Fruit fly (Drosophila melanogaster) whole organism, embryonic: ENCODE data around the gene mnd.

Source experiments
- BtbVII ChIP-seq: fragments of 200-800 bp; sonication (Bioruptor generic); optimal IDR thresholded peaks from 3 replicates; lab custom pipeline; 2017; ENCODE audit warnings: missing biosample characterization, mild to moderate bottlenecking, missing genetic modification characterization
- CG10147 ChIP-seq: fragments of 200-800 bp; sonication (Bioruptor generic); optimal IDR thresholded peaks from 2 replicates; lab custom pipeline; 2019; ENCODE audit warnings: missing biosample characterization, mild to moderate bottlenecking, missing genetic modification characterization, moderate library complexity
- CG10462 ChIP-seq: fragments of 200-800 bp; sonication (Bioruptor generic); optimal IDR thresholded peaks from 2 replicates; lab custom pipeline; 2016; ENCODE audit warnings: missing biosample characterization, missing genetic modification characterization
- CG10565 ChIP-seq: fragments of 200-800 bp; sonication (Bioruptor generic); optimal IDR thresholded peaks from 3 replicates; lab custom pipeline; 2016; ENCODE audit warnings: missing biosample characterization, mild to moderate bottlenecking, missing genetic modification characterization
- CG11093 ChIP-seq: fragments of 200-800 bp; sonication (Bioruptor generic); IDR thresholded peaks from 3 replicates; pipeline ENCODE4 v1.3.6; 2022; ENCODE audit warnings: missing biosample characterization, missing genetic modification characterization
- CG11695 ChIP-seq: fragments of 200-800 bp; sonication (Bioruptor generic); IDR thresholded peaks from 3 replicates; pipeline ENCODE4 v1.3.6; 2022; ENCODE audit warnings: missing biosample characterization, missing genetic modification characterization
- CG12155 ChIP-seq: fragments of 200-800 bp; sonication (Bioruptor generic); optimal IDR thresholded peaks from 3 replicates; lab custom pipeline; 2016; ENCODE audit warnings: missing biosample characterization, missing genetic modification characterization
- CG12659 ChIP-seq: fragments of 200-800 bp; sonication (Bioruptor generic); optimal IDR thresholded peaks from 3 replicates; lab custom pipeline; 2017; ENCODE audit warnings: mild to moderate bottlenecking, missing biosample characterization, missing genetic modification reagents, missing genetic modification characterization
- CG13123 ChIP-seq: fragments of 200-800 bp; sonication (Bioruptor generic); optimal IDR thresholded peaks from 2 replicates; lab custom pipeline; 2016; ENCODE audit warnings: missing biosample characterization, missing genetic modification characterization
- CG14441 ChIP-seq: fragments of 200-800 bp; sonication (Bioruptor generic); IDR thresholded peaks from 2 replicates; pipeline ENCODE4 v1.3.6; 2022; ENCODE audit warnings: missing biosample characterization, missing genetic modification characterization
- CG14860 ChIP-seq: fragments of 200-800 bp; sonication (Bioruptor generic); IDR thresholded peaks from 3 replicates; pipeline ENCODE4 v1.3.6; 2022; ENCODE audit warnings: missing biosample characterization, missing genetic modification characterization; ENCODE audit not compliant: partially characterized antibody
- CG17612 ChIP-seq: fragments of 200-800 bp; sonication (Bioruptor generic); IDR thresholded peaks from 2 replicates; pipeline ENCODE4 v1.3.6; 2022; ENCODE audit warnings: missing biosample characterization, missing genetic modification characterization
- CG1832 ChIP-seq: fragments of 200-800 bp; sonication (Bioruptor generic); optimal IDR thresholded peaks from 2 replicates; lab custom pipeline; 2017; ENCODE audit warnings: missing biosample characterization, mild to moderate bottlenecking, missing genetic modification characterization, inconsistent platforms
- CG18764 ChIP-seq: fragments of 200-800 bp; sonication (Bioruptor generic); optimal IDR thresholded peaks from 3 replicates; lab custom pipeline; 2016; ENCODE audit warnings: missing biosample characterization, missing genetic modification characterization
- CG2202 ChIP-seq: fragments of 200-800 bp; sonication (Bioruptor generic); optimal IDR thresholded peaks from 2 replicates; lab custom pipeline; 2018; ENCODE audit warnings: missing biosample characterization, mild to moderate bottlenecking, missing genetic modification characterization
- CG32532 ChIP-seq: fragments of 200-800 bp; sonication (Bioruptor generic); IDR thresholded peaks from 2 replicates; pipeline ENCODE4 v1.3.6; 2022; ENCODE audit warnings: missing biosample characterization, missing genetic modification characterization
- CG4424 ChIP-seq: fragments of 200-800 bp; sonication (Bioruptor generic); optimal IDR thresholded peaks from 3 replicates; lab custom pipeline; 2016; ENCODE audit warnings: missing biosample characterization, missing genetic modification characterization
- CG4820 ChIP-seq: fragments of 200-800 bp; sonication (Bioruptor generic); optimal IDR thresholded peaks from 3 replicates; lab custom pipeline; 2016; ENCODE audit warnings: missing biosample characterization, missing genetic modification characterization
- CG5245 ChIP-seq: fragments of 200-800 bp; sonication (Bioruptor generic); optimal IDR thresholded peaks from 3 replicates; lab custom pipeline; 2016; ENCODE audit warnings: missing biosample characterization, missing genetic modification characterization
- CG5953 ChIP-seq: fragments of 200-800 bp; sonication (Bioruptor generic); IDR thresholded peaks from 2 replicates; pipeline ENCODE4 v1.3.6; 2022; ENCODE audit warnings: missing biosample characterization, missing genetic modification characterization
- CG6272 ChIP-seq: fragments of 200-800 bp; sonication (Bioruptor generic); IDR thresholded peaks from 2 replicates; pipeline ENCODE4 v1.3.6; 2022; ENCODE audit warnings: missing biosample characterization, missing genetic modification characterization
- CG6683 ChIP-seq: fragments of 200-800 bp; sonication (Bioruptor generic); optimal IDR thresholded peaks from 2 replicates; lab custom pipeline; 2017; ENCODE audit warnings: missing biosample characterization, mild to moderate bottlenecking, missing genetic modification characterization, missing genetic modification reagents
- CG6689 ChIP-seq: fragments of 200-800 bp; sonication (Bioruptor generic); IDR thresholded peaks from 2 replicates; pipeline ENCODE4 v1.3.6; 2022; ENCODE audit warnings: missing biosample characterization, missing genetic modification characterization
- CG9727 ChIP-seq: fragments of 200-800 bp; sonication (Bioruptor generic); optimal IDR thresholded peaks from 3 replicates; lab custom pipeline; 2017; ENCODE audit warnings: missing biosample characterization, mild to moderate bottlenecking, missing genetic modification characterization
- Dbx ChIP-seq: fragments of 200-800 bp; sonication (Bioruptor generic); IDR thresholded peaks from 3 replicates; pipeline ENCODE4 v1.3.6; 2022; ENCODE audit warnings: missing biosample characterization, missing genetic modification characterization
- Gug ChIP-seq: fragments of 200-800 bp; sonication (Bioruptor generic); IDR thresholded peaks from 4 replicates; pipeline ENCODE4 v1.3.6; 2022; ENCODE audit warnings: missing biosample characterization, missing genetic modification characterization
- H15 ChIP-seq: fragments of 200-800 bp; sonication (Bioruptor generic); IDR thresholded peaks from 3 replicates; pipeline ENCODE4 v1.3.6; 2022; ENCODE audit warnings: missing biosample characterization, missing genetic modification characterization
- H2.0 ChIP-seq: fragments of 200-800 bp; sonication (Bioruptor generic); IDR thresholded peaks from 2 replicates; pipeline ENCODE4 v1.3.6; 2022; ENCODE audit warnings: missing biosample characterization, missing genetic modification characterization
- Jarid2 ChIP-seq: fragments of 200-800 bp; sonication (Bioruptor generic); optimal IDR thresholded peaks from 3 replicates; lab custom pipeline; 2017; ENCODE audit warnings: mild to moderate bottlenecking, missing biosample characterization, missing genetic modification reagents, missing genetic modification characterization
- Neu2 ChIP-seq: fragments of 200-800 bp; sonication (Bioruptor generic); optimal IDR thresholded peaks from 3 replicates; lab custom pipeline; 2016; ENCODE audit warnings: missing biosample characterization, missing genetic modification characterization, borderline replicate concordance
- Ptx1 ChIP-seq: fragments of 200-800 bp; sonication (Bioruptor generic); IDR thresholded peaks from 2 replicates; pipeline ENCODE4 v1.3.6; 2022; ENCODE audit warnings: missing biosample characterization, missing genetic modification characterization
- aop ChIP-seq: fragments of 200-800 bp; sonication (Bioruptor generic); IDR thresholded peaks from 2 replicates; pipeline ENCODE4 v1.3.6; 2022; ENCODE audit warnings: missing biosample characterization, missing genetic modification characterization
- ci ChIP-seq: fragments of 200-800 bp; sonication (Bioruptor generic); IDR thresholded peaks from 3 replicates; pipeline ENCODE4 v1.3.6; 2022; ENCODE audit warnings: missing biosample characterization, missing genetic modification characterization
- crc ChIP-seq: fragments of 200-800 bp; sonication (Bioruptor generic); optimal IDR thresholded peaks from 2 replicates; lab custom pipeline; 2016; ENCODE audit warnings: missing biosample characterization, missing genetic modification characterization
- dimm ChIP-seq: fragments of 200-800 bp; sonication (Bioruptor generic); IDR thresholded peaks from 2 replicates; pipeline ENCODE4 v1.3.6; 2022; ENCODE audit warnings: missing biosample characterization, missing genetic modification characterization
- disco-r ChIP-seq: fragments of 200-800 bp; sonication (Bioruptor generic); optimal IDR thresholded peaks from 2 replicates; lab custom pipeline; 2016; ENCODE audit warnings: missing biosample characterization, missing genetic modification characterization
- gem ChIP-seq: fragments of 200-800 bp; sonication (Bioruptor generic); optimal IDR thresholded peaks from 2 replicates; lab custom pipeline; 2019; ENCODE audit warnings: missing biosample characterization, mild to moderate bottlenecking, missing genetic modification characterization, moderate library complexity
- hbn ChIP-seq: fragments of 200-800 bp; sonication (Bioruptor generic); IDR thresholded peaks from 2 replicates; pipeline ENCODE4 v1.3.6; 2022; ENCODE audit warnings: missing biosample characterization, missing genetic modification characterization; ENCODE audit not compliant: partially characterized antibody
- hkb ChIP-seq, 2 experiments: fragments of 200-800 bp in 1 of 2; fragments of >200 bp in 1 of 2; sonication (Bioruptor generic) in 1 of 2; IDR thresholded peaks in 1 of 2; optimal IDR thresholded peaks in 1 of 2; 2 replicates each; pipeline versions ENCODE4 v1.3.6 to Lab custom; 2017 to 2022; ENCODE audit warnings: missing biosample characterization in 1 of 2, missing genetic modification characterization in 1 of 2
- kah ChIP-seq: fragments of 200-800 bp; sonication (Bioruptor generic); optimal IDR thresholded peaks from 2 replicates; lab custom pipeline; 2018; ENCODE audit warnings: missing biosample characterization, mild to moderate bottlenecking, missing genetic modification characterization
- mld ChIP-seq: fragments of 200-800 bp; sonication (Bioruptor generic); IDR thresholded peaks from 3 replicates; pipeline ENCODE4 v1.3.6; 2022; ENCODE audit warnings: missing biosample characterization, missing genetic modification characterization; ENCODE audit not compliant: partially characterized antibody
- nerfin-2 ChIP-seq: fragments of 200-800 bp; sonication (Bioruptor generic); IDR thresholded peaks from 2 replicates; pipeline ENCODE4 v1.3.6; 2022; ENCODE audit warnings: missing biosample characterization, missing genetic modification characterization; ENCODE audit not compliant: partially characterized antibody
- oc ChIP-seq: fragments of 200-800 bp; sonication (Bioruptor generic); optimal IDR thresholded peaks from 2 replicates; lab custom pipeline; 2018; ENCODE audit warnings: missing biosample characterization, mild to moderate bottlenecking, missing genetic modification characterization, moderate library complexity
- pzg ChIP-seq: fragments of 200-800 bp; sonication (Bioruptor generic); optimal IDR thresholded peaks from 3 replicates; lab custom pipeline; 2018; ENCODE audit warnings: missing biosample characterization, mild to moderate bottlenecking, missing genetic modification characterization, moderate library complexity
- seq ChIP-seq: fragments of 200-800 bp; sonication (Bioruptor generic); IDR thresholded peaks from 2 replicates; pipeline ENCODE4 v1.3.6; 2022; ENCODE audit warnings: missing biosample characterization, missing genetic modification characterization
- ssp ChIP-seq: fragments of 200-800 bp; sonication (Bioruptor generic); IDR thresholded peaks from 2 replicates; pipeline ENCODE4 v1.3.6; 2022; ENCODE audit warnings: missing biosample characterization, missing genetic modification characterization
- unc-4 ChIP-seq: fragments of 200-800 bp; sonication (Bioruptor generic); IDR thresholded peaks from 2 replicates; pipeline ENCODE4 v1.3.6; 2022; ENCODE audit warnings: missing biosample characterization, missing genetic modification characterization; ENCODE audit not compliant: partially characterized antibody
- vvl ChIP-seq: fragments of 200-800 bp; sonication (Bioruptor generic); IDR thresholded peaks from 2 replicates; pipeline ENCODE4 v1.3.6; 2022; ENCODE audit warnings: missing biosample characterization, missing genetic modification characterization
- wek ChIP-seq: fragments of 200-800 bp; sonication (Bioruptor generic); optimal IDR thresholded peaks from 3 replicates; lab custom pipeline; 2018; ENCODE audit warnings: missing biosample characterization, mild to moderate bottlenecking, missing genetic modification characterization, moderate library complexity

mnd gene

DNA sequence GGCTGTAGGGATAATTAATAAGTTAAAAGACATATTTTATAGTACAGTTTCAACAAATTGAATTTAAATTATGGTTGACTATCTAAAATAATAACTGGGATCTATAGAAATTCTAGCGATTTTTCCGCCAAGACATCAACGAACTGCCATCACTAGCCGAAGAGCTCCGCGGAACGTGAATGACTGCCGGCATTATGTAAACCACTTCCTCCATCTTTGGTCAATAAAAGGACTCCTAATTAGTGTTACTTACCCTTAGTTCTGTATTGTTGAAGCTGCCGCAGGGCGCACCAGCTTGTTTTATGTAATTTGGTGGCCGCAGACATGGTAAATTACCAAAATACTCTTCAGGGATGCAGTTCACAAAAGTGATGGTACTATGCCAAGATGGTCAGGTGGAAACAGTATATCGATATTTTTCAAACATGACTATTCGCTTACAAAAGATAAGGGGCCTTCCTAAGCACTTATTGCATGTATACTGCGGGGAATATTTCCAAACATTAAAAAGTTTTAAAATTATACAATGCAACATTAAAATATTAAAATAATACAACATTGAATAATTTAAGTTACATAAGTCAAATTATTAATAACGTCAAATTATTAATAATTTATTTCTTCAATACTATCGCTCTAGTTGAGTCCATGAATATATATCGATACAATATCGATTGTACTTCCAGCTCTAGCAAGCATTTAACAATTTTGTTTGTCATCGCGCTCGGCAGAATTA is 14.6 kb downstream of the mnd start, which contains the start of the genes mRpL39 and Prosbeta2 (continued):
- 0 out of 3 replicates have a peak, but pooled peaks have one; percentile 19 for TF ChIP-seq H15
- peak; percentile 83 for TF ChIP-seq vvl (GFP tag; lab: Robert Waterston, UW)
- peak; percentile 98 for TF ChIP-seq CG14860
- TF ChIP-seq Jarid2: no peak
- TF ChIP-seq wek: peak; percentile 69
- peak; percentile 85 for TF ChIP-seq CG6272
- no peak for TF ChIP-seq kah (GFP tag; lab: Kevin White, UChicago)
- peak; percentile 82 for TF ChIP-seq Dbx (GFP tag; lab: Robert Waterston, UW)
- TF ChIP-seq dimm (GFP tag; lab: Robert Waterston, UW): no peak
- peak; percentile 47 for TF ChIP-seq CG5245
- TF ChIP-seq CG12659 (GFP tag; lab: Kevin White, UChicago): no peak
- no peak for TF ChIP-seq hkb (optimal IDR thresholded peaks at IDR 0.05; lab: Kevin White, UChicago)
- TF ChIP-seq hkb (GFP tag; IDR thresholded peaks at IDR 0.05; lab: Robert Waterston, UW): 0 out of 2 replicates have a peak, but pooled peaks have one; percentile 18
- TF ChIP-seq hbn (GFP tag; lab: Robert Waterston, UW): peak; percentile 92
- TF ChIP-seq CG4424: peak; percentile 64
- TF ChIP-seq aop (GFP tag; lab: Robert Waterston, UW): 0 out of 2 replicates have a peak, but pooled peaks have one; percentile 19
- TF ChIP-seq nerfin-2: no peak; the same call in none of the 2 replicates
- no peak for TF ChIP-seq CG13123
- peak; percentile 73 for TF ChIP-seq CG10147 (GFP tag; lab: Kevin White, UChicago)
- TF ChIP-seq Ptx1 (GFP tag; lab: Robert Waterston, UW): peak; percentile 81
- peak; percentile 29 for TF ChIP-seq CG4820 (GFP tag; lab: Kevin White, UChicago)
- no peak for TF ChIP-seq disco-r (GFP tag; lab: Kevin White, UChicago)
- peak; percentile 61; the same call in 2 of the 3 replicates for TF ChIP-seq CG11695 (GFP tag; lab: Robert Waterston, UW)
- TF ChIP-seq CG17612 (GFP tag; lab: Robert Waterston, UW): no peak
- peak; percentile 47 for TF ChIP-seq CG9727
- TF ChIP-seq Neu2 (GFP tag; lab: Kevin White, UChicago): no peak
- peak; percentile 76 for TF ChIP-seq mld (GFP tag; lab: Robert Waterston, UW)
- TF ChIP-seq CG18764: peak; percentile 69
- no peak for TF ChIP-seq CG2202 (tag; lab: Kevin White, UChicago)
- TF ChIP-seq seq (GFP tag; lab: Robert Waterston, UW): no peak
- TF ChIP-seq H2.0 (GFP tag; lab: Robert Waterston, UW): no peak
- peak; percentile 79 for TF ChIP-seq CG32532
- TF ChIP-seq oc (tag; lab: Kevin White, UChicago): no peak
- peak; percentile 73 for TF ChIP-seq gem (tag; lab: Kevin White, UChicago)
- peak; percentile 68 for TF ChIP-seq CG14441 (GFP tag; lab: Robert Waterston, UW)
- peak; percentile 20 for TF ChIP-seq BtbVII (GFP tag; lab: Kevin White, UChicago)
- peak; percentile 38; the same call in 1 of the 3 replicates for TF ChIP-seq CG11093 (GFP tag; lab: Robert Waterston, UW)
- TF ChIP-seq unc-4 (GFP tag; lab: Robert Waterston, UW): peak; percentile 95
- peak; percentile 73; the same call in 3 of the 4 replicates for TF ChIP-seq Gug
- TF ChIP-seq crc (GFP tag; lab: Kevin White, UChicago): no peak
- peak; percentile 92 for TF ChIP-seq ssp
- TF ChIP-seq pzg (GFP tag; lab: Kevin White, UChicago): peak; percentile 35
- TF ChIP-seq CG10565 (GFP tag; lab: Kevin White, UChicago): no peak
- peak; percentile 10; the same call in 1 of the 3 replicates for TF ChIP-seq ci (GFP tag; lab: Robert Waterston, UW)
- no peak for TF ChIP-seq CG10462 (GFP tag; lab: Kevin White, UChicago)
- no peak for TF ChIP-seq CG1832 (GFP tag; lab: Kevin White, UChicago)
- no peak for TF ChIP-seq CG5953 (GFP tag; lab: Robert Waterston, UW)
- peak; percentile 72 for TF ChIP-seq CG6689 (GFP tag; lab: Robert Waterston, UW)
- TF ChIP-seq CG12155 (GFP tag; lab: Kevin White, UChicago): no peak
- no peak for TF ChIP-seq CG6683 (GFP tag; lab: Kevin White, UChicago)
